Worm (Caenorhabditis elegans) whole organism, L3 larva: Measurements from ENCODE around the gene math-10.
A peak's percentile ranks its signal among the peaks of the same experiment; 100 is the strongest.
"Not testable (repeated sequence)": the region's sequence is repeated elsewhere in the genome, so short reads cannot be mapped to it uniquely, and the experiment has no call there.

Experiments used
- R02D3.7 ChIP-seq: fragments of 150-350 bp; optimal IDR thresholded peaks from 2 replicates; lab custom pipeline; 2014; ENCODE audit warnings: missing biosample characterization, missing genetic modification characterization
- ceh-82 ChIP-seq: fragments of 150-350 bp; optimal IDR thresholded peaks from 2 replicates; lab custom pipeline; 2014; ENCODE audit warnings: missing biosample characterization, missing genetic modification characterization
- egl-27 ChIP-seq: sonication (generic microtip); optimal IDR thresholded peaks from 4 replicates; lab custom pipeline; 2017; ENCODE audit warnings: missing biosample characterization, missing genetic modification reagents, missing genetic modification characterization
- egl-5 ChIP-seq: fragments of 150-350 bp; optimal IDR thresholded peaks from 2 replicates; lab custom pipeline; 2017; ENCODE audit warnings: missing biosample characterization, missing genetic modification reagents, missing genetic modification characterization, inconsistent platforms
- elt-1 ChIP-seq: fragments of 150-350 bp; optimal IDR thresholded peaks from 2 replicates; lab custom pipeline; 2014; ENCODE audit warnings: missing biosample characterization, missing genetic modification characterization
- elt-2 ChIP-seq: sonication (generic microtip); optimal IDR thresholded peaks from 2 replicates; lab custom pipeline; 2016; ENCODE audit warnings: missing genetic modification reagents, mild to moderate bottlenecking, missing genetic modification characterization, missing compliant biosample characterization
- elt-3 ChIP-seq, 3 experiments: fragments of 150-350 bp in 1 of 3; sonication (generic microtip) in 2 of 3; optimal IDR thresholded peaks; 2 replicates in 2 of 3; 4 replicates in 1 of 3; lab custom pipeline; 2014 to 2017; ENCODE audit warnings: missing biosample characterization in 3 of 3, missing genetic modification characterization in 3 of 3
- fkh-10 ChIP-seq: sonication (generic microtip); optimal IDR thresholded peaks from 2 replicates; lab custom pipeline; 2017; ENCODE audit warnings: missing biosample characterization, missing genetic modification reagents, missing genetic modification characterization
- fkh-2 ChIP-seq: fragments of 150-350 bp; optimal IDR thresholded peaks from 2 replicates; lab custom pipeline; 2014; ENCODE audit warnings: missing biosample characterization, missing genetic modification reagents, missing genetic modification characterization
- hmg-11 ChIP-seq: sonication (generic microtip); optimal IDR thresholded peaks from 2 replicates; lab custom pipeline; 2016; ENCODE audit warnings: missing genetic modification characterization, missing compliant biosample characterization
- jun-1 ChIP-seq: fragments of 150-350 bp; optimal IDR thresholded peaks from 2 replicates; lab custom pipeline; 2014; ENCODE audit warnings: missing biosample characterization, missing genetic modification reagents, missing genetic modification characterization
- lsy-12 ChIP-seq: sonication (generic microtip); optimal IDR thresholded peaks from 2 replicates; lab custom pipeline; 2016; ENCODE audit warnings: mild to moderate bottlenecking, missing genetic modification characterization, missing compliant biosample characterization
- nfya-1 ChIP-seq: sonication (generic microtip); optimal IDR thresholded peaks from 2 replicates; lab custom pipeline; 2017; ENCODE audit warnings: missing genetic modification characterization, mild to moderate bottlenecking, missing compliant biosample characterization, antibody characterized with exemption, moderate library complexity; ENCODE audit not compliant: insufficient read depth
- nhr-11 ChIP-seq: fragments of 150-350 bp; optimal IDR thresholded peaks from 2 replicates; lab custom pipeline; 2014; ENCODE audit warnings: missing biosample characterization, missing genetic modification characterization
- nhr-23 ChIP-seq: fragments of 150-350 bp; optimal IDR thresholded peaks from 2 replicates; lab custom pipeline; 2014; ENCODE audit warnings: missing biosample characterization, missing genetic modification reagents, missing genetic modification characterization
- nhr-237 ChIP-seq: fragments of 150-350 bp; optimal IDR thresholded peaks from 2 replicates; lab custom pipeline; 2014; ENCODE audit warnings: missing biosample characterization, missing genetic modification characterization
- nhr-43 ChIP-seq: sonication (generic microtip); optimal IDR thresholded peaks from 2 replicates; lab custom pipeline; 2016; ENCODE audit warnings: mild to moderate bottlenecking, missing genetic modification characterization, missing compliant biosample characterization; ENCODE audit not compliant: poor library complexity, severe bottlenecking
- nhr-67 ChIP-seq: fragments of 150-350 bp; optimal IDR thresholded peaks from 2 replicates; lab custom pipeline; 2014; ENCODE audit warnings: missing biosample characterization, missing genetic modification characterization
- nhr-76 ChIP-seq: fragments of 150-350 bp; sonication (generic microtip); optimal IDR thresholded peaks from 5 replicates; lab custom pipeline; 2014; ENCODE audit warnings: missing biosample characterization, missing genetic modification characterization
- pha-4 ChIP-seq: fragments of 150-350 bp; optimal IDR thresholded peaks from 2 replicates; lab custom pipeline; 2014; ENCODE audit warnings: missing biosample characterization, missing genetic modification reagents, missing genetic modification characterization
- pqm-1 ChIP-seq: fragments of 150-350 bp; optimal IDR thresholded peaks from 2 replicates; lab custom pipeline; 2017; ENCODE audit warnings: missing biosample characterization, missing genetic modification characterization, inconsistent platforms
- sea-2 ChIP-seq: fragments of 150-350 bp; sonication (generic microtip); optimal IDR thresholded peaks from 4 replicates; lab custom pipeline; 2014; ENCODE audit warnings: missing biosample characterization, missing genetic modification reagents, missing genetic modification characterization
- skn-1 ChIP-seq: fragments of 150-350 bp; optimal IDR thresholded peaks from 2 replicates; lab custom pipeline; 2014; ENCODE audit warnings: missing biosample characterization, missing genetic modification characterization
- tbx-2 ChIP-seq: sonication (generic microtip); optimal IDR thresholded peaks from 2 replicates; lab custom pipeline; 2016; ENCODE audit warnings: mild to moderate bottlenecking, missing genetic modification characterization, missing compliant biosample characterization
- unc-39 ChIP-seq: sonication (generic microtip); optimal IDR thresholded peaks from 4 replicates; lab custom pipeline; 2017; ENCODE audit warnings: missing biosample characterization, missing genetic modification characterization
- ztf-11 ChIP-seq: fragments of 150-350 bp; optimal IDR thresholded peaks from 2 replicates; lab custom pipeline; 2014; ENCODE audit warnings: missing biosample characterization, missing genetic modification characterization
- ztf-4 ChIP-seq: fragments of 150-350 bp; optimal IDR thresholded peaks from 2 replicates; lab custom pipeline; 2014; ENCODE audit warnings: missing biosample characterization, missing genetic modification characterization

The math-10 gene

DNA sequence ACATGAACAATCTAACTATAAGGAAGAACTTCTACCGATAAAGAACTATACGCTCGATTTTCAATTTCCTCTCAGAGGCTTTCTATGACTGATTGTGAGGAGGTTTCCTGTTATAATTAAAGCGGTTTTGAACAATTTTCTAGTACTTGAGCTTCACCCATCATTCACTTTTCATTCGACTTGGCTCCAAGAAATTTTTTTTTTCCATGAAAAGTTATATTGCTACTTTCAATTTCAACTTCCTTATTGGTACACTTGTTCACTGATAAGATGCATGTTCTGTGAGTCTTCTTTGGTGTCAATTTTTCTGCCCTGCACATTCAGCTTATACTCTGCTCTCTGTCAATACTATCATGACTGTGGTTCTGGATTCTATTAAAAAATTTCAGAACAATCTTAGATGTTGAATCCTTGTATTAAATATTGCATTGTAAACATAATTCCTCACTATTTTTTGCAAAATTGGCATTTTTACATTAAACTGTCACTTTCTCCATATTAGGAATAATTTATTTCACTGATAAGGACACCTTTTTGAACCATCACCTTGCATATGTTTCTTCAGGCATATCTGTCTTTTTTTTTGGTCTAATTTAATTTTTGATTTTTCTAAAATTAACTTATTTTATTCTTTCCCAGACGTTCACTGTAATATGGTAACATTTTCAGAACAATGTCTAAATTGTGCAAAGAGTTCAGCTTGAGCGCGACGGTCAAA is at the start of gene math-10:
Gene math-10 (plus strand): TSS at position 668 of the 718 bp plus-strand sequence.
- TF ChIP-seq hmg-11 (tag; lab: Kevin White, UChicago) (no peak), elt-2 (tag; lab: Kevin White, UChicago) (peak; percentile 71), nhr-67 (no peak), nhr-23 (no peak), tbx-2 (tag; lab: Kevin White, UChicago) (no peak), pha-4 (tag; lab: Kevin White, UChicago) (no peak)
- TF ChIP-seq, all 47 proteins: peak for 1

DNA sequence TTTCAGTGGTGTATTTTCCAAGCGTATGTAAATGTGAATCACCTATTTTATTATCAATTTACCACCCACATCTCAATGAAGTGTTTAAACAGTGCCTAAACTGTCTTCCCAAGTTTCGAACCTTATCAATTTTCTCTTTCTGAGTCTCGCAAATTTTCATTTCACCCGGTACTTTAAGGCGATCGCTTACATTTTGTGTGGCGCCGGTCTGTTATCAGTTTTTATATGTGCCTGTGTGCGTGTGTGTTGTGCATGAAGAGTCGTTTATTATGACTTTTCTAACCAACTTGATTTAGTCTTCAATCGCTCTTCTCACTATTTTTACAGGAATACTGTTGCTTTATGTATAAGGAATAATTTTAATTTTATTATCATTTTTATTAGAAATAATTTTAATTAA is 47.7 kb upstream of the math-10 start:
- TF ChIP-seq elt-2 (tag; lab: Kevin White, UChicago) = peak; percentile 57

DNA sequence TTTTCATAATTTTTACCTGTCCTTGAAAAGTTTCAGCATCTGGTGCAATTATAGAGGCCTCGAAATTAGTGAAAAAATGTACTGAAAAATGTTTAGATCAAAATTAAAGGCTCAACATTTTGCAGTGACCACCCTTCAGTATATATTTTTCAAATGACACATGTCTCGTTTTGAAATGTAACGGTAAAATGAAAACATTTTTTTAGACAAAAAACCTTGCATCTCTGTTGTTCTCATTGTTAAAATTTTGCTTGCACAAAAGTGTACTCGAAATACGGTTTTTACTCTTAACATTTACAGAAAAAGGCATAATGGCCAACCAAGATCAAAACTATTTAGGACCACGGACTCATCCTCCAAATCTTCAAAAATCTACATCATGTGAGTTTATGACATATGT is 47.0 kb upstream of the math-10 start, which contains the start of gene math-41:
Gene math-41 (plus strand): TSS at position 301 of the 400 bp plus-strand sequence.
- TF ChIP-seq nfya-1 (tag; lab: Kevin White, UChicago); fkh-2 (tag; lab: Kevin White, UChicago); fkh-10 (GFP tag; lab: Kevin White, UChicago): not testable (repeated sequence)

DNA sequence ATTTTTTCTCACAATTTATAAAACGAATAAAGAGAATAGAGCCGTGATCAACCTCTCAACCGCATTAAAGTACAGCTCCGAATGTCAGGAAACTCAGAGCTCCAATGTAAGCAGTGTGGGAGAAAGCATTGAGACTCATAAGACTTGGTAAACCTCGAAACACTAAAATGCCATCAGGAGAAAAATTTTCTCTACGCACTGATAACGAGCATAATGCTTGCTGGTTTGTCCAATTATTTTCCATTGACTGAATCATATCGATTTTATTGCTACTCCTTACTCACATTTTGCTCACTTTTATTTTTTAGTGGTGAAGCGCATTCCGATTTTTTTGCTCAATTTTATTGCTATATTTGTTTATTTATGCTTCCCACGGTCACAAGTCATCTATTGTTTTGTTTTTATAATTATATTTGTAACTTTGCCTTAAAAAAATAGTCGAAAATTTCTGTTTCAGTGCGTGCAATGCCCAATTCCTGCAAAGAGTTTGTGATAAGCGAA is 41.1 kb upstream of the math-10 start, which contains the start of gene math-40:
Gene math-40 (plus strand): TSS at position 451 of the 501 bp plus-strand sequence.
- TF ChIP-seq tbx-2 (tag; lab: Kevin White, UChicago) (no peak), pqm-1 (tag; lab: Kevin White, UChicago) (peak; percentile 41), elt-3 (tag; optimal IDR thresholded peaks at IDR 0.05; lab: Kevin White, UChicago) (no peak), elt-2 (tag; lab: Kevin White, UChicago) (peak; percentile 62)

DNA sequence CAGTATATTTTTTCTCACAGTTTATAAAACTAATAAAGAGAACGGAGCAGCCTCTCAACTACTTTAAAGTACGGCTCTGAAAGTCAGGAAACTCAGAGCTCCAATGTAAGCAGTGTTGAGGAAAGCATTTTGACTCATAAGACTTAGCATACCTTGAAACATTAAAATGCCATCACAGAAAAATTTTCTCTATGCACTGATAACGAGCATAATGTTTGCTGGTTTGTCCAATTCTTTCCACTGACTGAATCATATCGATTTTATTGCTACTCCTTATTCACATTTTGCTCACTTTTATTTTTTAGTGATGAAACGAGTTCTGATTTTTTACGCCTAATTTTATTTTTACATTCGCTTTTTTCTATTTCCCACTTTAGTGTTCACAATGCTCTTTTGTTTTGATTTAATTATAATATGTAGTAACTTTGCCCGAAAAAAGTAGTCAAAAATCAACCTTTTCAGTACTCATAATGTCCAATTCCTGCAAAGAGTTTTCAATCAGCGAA is 39.4 kb upstream of the math-10 start, which contains the start of gene math-39:
Gene math-39 (plus strand): TSS at position 456 of the 506 bp plus-strand sequence.
- peak; percentile 51 for TF ChIP-seq elt-2 (tag; lab: Kevin White, UChicago)
- TF ChIP-seq elt-1 (tag; lab: Kevin White, UChicago) = no peak
- TF ChIP-seq, all 47 proteins: peak for 1

DNA sequence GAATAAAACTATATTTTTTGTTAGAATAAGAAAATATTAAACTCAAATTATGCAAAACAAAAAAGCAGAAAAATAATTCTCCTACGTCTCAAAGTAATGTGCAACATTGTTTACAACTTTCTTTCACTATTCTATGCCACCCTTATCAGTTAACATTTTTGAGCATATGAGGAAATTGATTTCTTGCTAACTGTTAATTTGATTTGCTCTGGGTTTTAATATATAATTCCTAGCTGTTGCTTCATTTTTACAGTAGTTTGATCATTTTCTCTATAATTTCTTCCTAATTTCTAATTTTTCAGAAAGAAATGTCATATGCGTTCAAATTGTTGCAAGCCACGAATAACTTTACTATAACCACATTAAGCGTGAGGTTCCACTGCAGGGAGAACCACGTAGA is 35.1 kb upstream of the math-10 start, which contains the start of gene T08E11.1:
Gene T08E11.1 (plus strand): TSS at position 301 of the 400 bp plus-strand sequence.
- TF ChIP-seq elt-2 (tag; lab: Kevin White, UChicago) (peak; percentile 8), fkh-10 (GFP tag; lab: Kevin White, UChicago) (no peak)

DNA sequence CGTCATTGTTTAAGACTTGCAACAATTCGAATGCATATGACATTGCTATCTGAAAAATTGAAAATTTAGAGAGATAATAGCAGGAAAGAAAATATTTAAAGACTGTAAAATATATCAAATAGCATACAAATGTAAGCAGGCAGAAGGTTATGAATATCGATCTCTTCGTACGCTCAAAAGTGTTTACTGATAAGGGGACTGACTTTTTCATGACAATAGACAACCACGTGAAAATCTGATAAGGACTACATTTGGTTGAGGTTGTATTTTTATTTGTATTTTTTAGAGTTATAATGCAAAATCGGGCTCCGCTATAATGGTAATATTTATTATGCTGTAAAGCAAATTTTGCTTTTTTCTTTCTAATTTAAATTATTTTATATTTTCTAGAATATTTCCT is 28.4 kb upstream of the math-10 start, which contains the start of the genes C52E2.5 and C52E2.4:
Gene C52E2.5 (minus strand): TSS at position 43 of the 400 bp plus-strand sequence.
Gene C52E2.4 (plus strand): TSS at position 252 of the 400 bp plus-strand sequence.
- no peak for TF ChIP-seq sea-2
- no peak for TF ChIP-seq ztf-4
- no peak for TF ChIP-seq fkh-10 (GFP tag; lab: Kevin White, UChicago)
- peak; percentile 73 for TF ChIP-seq pha-4 (tag; lab: Kevin White, UChicago)
- TF ChIP-seq ceh-82 (tag; lab: Kevin White, UChicago) = no peak
- no peak for TF ChIP-seq nhr-23
- TF ChIP-seq nhr-76 (tag; lab: Kevin White, UChicago) = no peak
- TF ChIP-seq R02D3.7 (tag; lab: Kevin White, UChicago) = no peak
- no peak for TF ChIP-seq tbx-2 (tag; lab: Kevin White, UChicago)
- no peak for TF ChIP-seq nhr-67
- no peak for TF ChIP-seq elt-3 (tag; optimal IDR thresholded peaks at IDR 0.05; lab: Kevin White, UChicago)
- no peak for TF ChIP-seq unc-39
- TF ChIP-seq nhr-43 (tag; lab: Kevin White, UChicago) = no peak
- no peak for TF ChIP-seq fkh-2 (tag; lab: Kevin White, UChicago)
- TF ChIP-seq jun-1 (tag; lab: Kevin White, UChicago) = peak; percentile 20
- TF ChIP-seq nhr-237 (tag; lab: Kevin White, UChicago) = no peak
- TF ChIP-seq elt-2 (tag; lab: Kevin White, UChicago) = peak; percentile 94
- TF ChIP-seq egl-5 (tag; lab: Kevin White, UChicago) = no peak
- TF ChIP-seq skn-1 (tag; lab: Kevin White, UChicago) = peak; percentile 17
- no peak for TF ChIP-seq lsy-12
- no peak for TF ChIP-seq ztf-11 (tag; lab: Kevin White, UChicago)
- TF ChIP-seq egl-27 (tag; lab: Kevin White, UChicago) = no peak
- TF ChIP-seq nhr-11 (tag; lab: Kevin White, UChicago) = no peak
